Worm (Caenorhabditis elegans) whole organism, midembryonic: ENCODE results near the gene ZC250.5.

Experiments
- med-1 ChIP-seq: sonication (generic microtip); optimal IDR thresholded peaks from 2 replicates; lab custom pipeline; 2017; ENCODE audit warnings: missing genetic modification characterization, mild to moderate bottlenecking, missing compliant biosample characterization, antibody characterized with exemption, missing genetic modification reagents; ENCODE audit not compliant: insufficient read depth
- ztf-23 ChIP-seq: fragments of 200-800 bp; sonication (Bioruptor generic); IDR thresholded peaks from 2 replicates; pipeline ENCODE4 v1.3.6; 2022; ENCODE audit warnings: missing genetic modification reagents, missing genetic modification characterization, missing compliant biosample characterization

- TF ChIP-seq ztf-23 (no peak), med-1 (GFP tag; lab: Kevin White, UChicago) (no peak)
Measured at ce11 chrV:5816470-5817061, 11.0 kb downstream of the ZC250.5 start.
